Fruit fly (Drosophila melanogaster): Measurements from ENCODE around the gene CG9135.
A peak's percentile ranks its signal among the peaks of the same experiment; 100 is the strongest.

The CG9135 gene

DNA sequence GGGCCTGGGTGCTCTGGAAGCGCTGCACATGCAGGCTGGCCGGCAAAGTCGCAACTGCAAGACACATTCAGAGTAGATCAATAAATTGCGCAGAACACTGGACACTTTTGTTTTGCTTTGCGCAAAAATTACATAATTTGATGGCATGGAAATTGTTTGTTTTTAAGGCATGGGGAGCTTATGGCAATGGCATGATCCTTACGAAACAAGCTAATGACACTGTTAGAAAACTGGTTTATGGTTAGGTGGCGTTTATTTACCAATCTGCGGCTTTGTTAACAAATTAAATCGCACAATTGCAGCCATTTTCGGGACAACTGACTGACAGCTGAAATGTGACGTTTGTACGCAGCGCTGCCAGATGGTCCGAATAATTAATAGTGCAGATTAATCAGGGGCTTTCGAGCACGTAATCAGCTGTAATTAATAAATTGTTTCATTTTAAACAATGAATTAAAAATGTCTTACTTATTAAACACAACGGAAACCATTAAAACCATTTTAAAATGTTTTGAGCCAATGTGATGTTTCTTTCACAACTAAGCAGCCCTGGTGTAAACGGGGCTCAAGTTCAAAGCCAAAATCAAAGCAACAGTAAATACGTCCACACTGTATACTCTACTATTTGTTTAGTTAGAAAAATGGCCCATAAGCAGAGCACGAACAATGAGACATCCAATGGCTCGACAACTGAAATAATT lies 11.9 kb downstream of the CG9135 start, which contains the start of the genes ND-51 and CG13994 (continued):
- TF ChIP-seq CG3407 (GFP tag; optimal IDR thresholded peaks at IDR 0.05) (peak; percentile 39), NFAT (GFP tag; IDR thresholded peaks at IDR 0.05) (peak; percentile 85), CG17359 (tag; optimal IDR thresholded peaks at IDR 0.05) (peak; percentile 82), CG5180 (GFP tag; optimal IDR thresholded peaks at IDR 0.05) (peak; percentile 42), rib (GFP tag; IDR thresholded peaks at IDR 0.05) (peak; percentile 56; the same call in 1 of the 2 replicates), az2 (GFP tag; optimal IDR thresholded peaks at IDR 0.05) (peak; percentile 84), CG2875 (GFP tag; optimal IDR thresholded peaks at IDR 0.05) (peak; percentile 69), Atf3 (GFP tag; optimal IDR thresholded peaks at IDR 0.05) (peak; percentile 52), CG5245 (GFP tag; optimal IDR thresholded peaks at IDR 0.05) (peak; percentile 85), pros (GFP tag; optimal IDR thresholded peaks at IDR 0.05) (no peak), Optix (GFP tag; IDR thresholded peaks at IDR 0.05) (peak; percentile 64; the same call in 2 of the 3 replicates), CG2199 (GFP tag; IDR thresholded peaks at IDR 0.05) (0 out of 3 replicates have a peak, but pooled peaks have one; percentile 76), kni (GFP tag; optimal IDR thresholded peaks at IDR 0.05) (peak; percentile 75), Pdp1 (GFP tag; optimal IDR thresholded peaks at IDR 0.05) (peak; percentile 90 to 94), CG10543 (GFP tag; optimal IDR thresholded peaks at IDR 0.05) (peak; percentile 88), CG4404 (GFP tag; IDR thresholded peaks at IDR 0.05) (peak; percentile 61; the same call in 1 of the 2 replicates), lmd (GFP tag; IDR thresholded peaks at IDR 0.05) (peak; percentile 80), CG2120 (GFP tag; optimal IDR thresholded peaks at IDR 0.05) (peak; percentile 90), ara (GFP tag; IDR thresholded peaks at IDR 0.05) (peak; percentile 74), CG2712 (tag; optimal IDR thresholded peaks at IDR 0.05) (peak; percentile 89), tgo (GFP tag; IDR thresholded peaks at IDR 0.05) (peak; percentile 85), CG12155 (GFP tag; optimal IDR thresholded peaks at IDR 0.05) (peak; percentile 81), pum (GFP tag; optimal IDR thresholded peaks at IDR 0.05) (peak; percentile 90), sug (tag; optimal IDR thresholded peaks at IDR 0.05) (peak; percentile 86), CG10462 (GFP tag; optimal IDR thresholded peaks at IDR 0.05) (peak; percentile 28), vnd (GFP tag; IDR thresholded peaks at IDR 0.05; ENCODE audit: partially characterized antibody) (no peak), sd (tag; optimal IDR thresholded peaks at IDR 0.05) (no peak), ap (GFP tag; IDR thresholded peaks at IDR 0.05) (peak; percentile 47; the same call in 1 of the 2 replicates), CG16813 (GFP tag; IDR thresholded peaks at IDR 0.05; ENCODE audit: partially characterized antibody) (no peak), Opbp (GFP tag; IDR thresholded peaks at IDR 0.05; ENCODE audit: partially characterized antibody) (no peak), tx (GFP tag; optimal IDR thresholded peaks at IDR 0.05) (peak; percentile 88), usp (GFP tag; optimal IDR thresholded peaks at IDR 0.05) (no peak), CG11560 (tag; IDR thresholded peaks at IDR 0.05) (peak; percentile 59; the same call in 2 of the 3 replicates), CG4424 (GFP tag; optimal IDR thresholded peaks at IDR 0.05) (peak; percentile 71), Hr39 (optimal IDR thresholded peaks at IDR 0.05) (no peak), CG8924 (tag; optimal IDR thresholded peaks at IDR 0.05) (peak; percentile 78), CoRest (tag; optimal IDR thresholded peaks at IDR 0.05) (peak; percentile 90), D19A (tag; optimal IDR thresholded peaks at IDR 0.05) (peak; percentile 94), BtbVII (GFP tag; optimal IDR thresholded peaks at IDR 0.05) (peak; percentile 55), CHES-1-like (GFP tag; optimal IDR thresholded peaks at IDR 0.05) (peak; percentile 79), CG6254 (GFP tag; optimal IDR thresholded peaks at IDR 0.05) (peak; percentile 63), Neu2 (GFP tag; optimal IDR thresholded peaks at IDR 0.05; ENCODE audit: borderline replicate concordance) (peak; percentile 1), CG15696 (tag; optimal IDR thresholded peaks at IDR 0.05) (peak; percentile 83), schlank (tag; optimal IDR thresholded peaks at IDR 0.05) (peak; percentile 52), CG4282 (GFP tag; optimal IDR thresholded peaks at IDR 0.05) (peak; percentile 40), CG15514 (GFP tag; optimal IDR thresholded peaks at IDR 0.05) (peak; percentile 84), stc (GFP tag; IDR thresholded peaks at IDR 0.05) (peak; percentile 65), CG2129 (GFP tag; IDR thresholded peaks at IDR 0.05; ENCODE audit: partially characterized antibody) (0 out of 2 replicates have a peak, but pooled peaks have one; percentile 11), eyg (GFP tag; optimal IDR thresholded peaks at IDR 0.05) (peak; percentile 76)
